Fruit fly (Drosophila melanogaster) Kc167 (cell line): Measurements from ENCODE around the gene Tpst.

Source experiments
- Myc ChIP-seq: fragments of >200 bp; optimal IDR thresholded peaks from 2 replicates; lab custom pipeline; 2017; ENCODE audit warnings: missing external identifiers
- Sin3A ChIP-seq: fragments of >200 bp; optimal IDR thresholded peaks from 2 replicates; lab custom pipeline; 2018; ENCODE audit warnings: missing external identifiers
- h ChIP-seq: fragments of >200 bp; optimal IDR thresholded peaks from 3 replicates; lab custom pipeline; 2018; ENCODE audit warnings: missing external identifiers
- insv ChIP-seq: fragments of >200 bp; optimal IDR thresholded peaks from 3 replicates; lab custom pipeline; 2018; ENCODE audit warnings: missing external identifiers
- psq ChIP-seq: fragments of >200 bp; optimal IDR thresholded peaks from 2 replicates; lab custom pipeline; 2017; ENCODE audit warnings: missing external identifiers
- ttk ChIP-seq: sonication (Bioruptor generic); optimal IDR thresholded peaks from 2 replicates; lab custom pipeline; 2017; ENCODE audit warnings: missing external identifiers

DNA sequence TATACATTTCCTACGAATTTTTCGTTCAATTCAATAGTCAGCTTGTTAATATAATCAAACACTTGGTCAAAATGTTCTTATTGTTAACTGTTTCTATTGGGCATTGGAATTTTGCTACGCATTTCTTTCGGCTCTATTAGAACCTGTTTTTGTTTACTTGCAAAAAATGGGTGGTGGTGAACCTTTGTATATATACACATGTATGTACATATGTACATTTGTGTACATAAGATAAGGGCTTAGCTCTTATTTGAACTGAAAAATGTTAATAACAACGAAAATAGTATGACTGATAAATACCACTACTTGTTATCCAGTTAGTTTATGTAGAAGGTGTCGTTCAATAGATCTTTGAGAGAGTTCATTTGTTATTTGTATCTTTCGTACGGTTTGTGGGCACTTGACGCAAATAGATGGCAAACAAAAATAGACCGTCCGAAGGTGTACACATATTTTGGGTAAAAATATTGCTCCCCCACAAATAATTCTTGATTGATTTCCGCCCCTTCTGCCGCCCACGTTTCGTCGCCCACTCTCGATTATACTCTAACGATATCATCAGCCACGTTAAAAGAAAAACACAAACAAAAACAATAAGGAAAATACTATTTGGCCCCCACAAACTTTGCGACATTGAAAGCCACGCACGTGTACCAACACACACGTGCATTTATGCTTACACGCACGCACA lies 62.4 kb downstream of the Tpst start:
- TF ChIP-seq insv (lab: Kevin White, UChicago) (no peak), h (lab: Kevin White, UChicago) (no peak), psq (lab: Kevin White, UChicago) (no peak), ttk (lab: Kevin White, UChicago) (no peak), Myc (lab: Kevin White, UChicago) (no peak), Sin3A (lab: Kevin White, UChicago) (no peak)
